Worm (Caenorhabditis elegans) whole organism, dauer: ENCODE measurements around the gene pigm-1.

Source experiments
- unc-62 ChIP-seq: sonication (generic microtip); optimal IDR thresholded peaks from 2 replicates; lab custom pipeline; 2017; ENCODE audit warnings: missing biosample characterization, missing genetic modification reagents, missing genetic modification characterization

Gene pigm-1

ce11 chrII:11386950-11387349, 38.7 kb downstream of the pigm-1 start:
- no peak for TF ChIP-seq unc-62 (GFP tag; lab: Kevin White, UChicago)

DNA sequence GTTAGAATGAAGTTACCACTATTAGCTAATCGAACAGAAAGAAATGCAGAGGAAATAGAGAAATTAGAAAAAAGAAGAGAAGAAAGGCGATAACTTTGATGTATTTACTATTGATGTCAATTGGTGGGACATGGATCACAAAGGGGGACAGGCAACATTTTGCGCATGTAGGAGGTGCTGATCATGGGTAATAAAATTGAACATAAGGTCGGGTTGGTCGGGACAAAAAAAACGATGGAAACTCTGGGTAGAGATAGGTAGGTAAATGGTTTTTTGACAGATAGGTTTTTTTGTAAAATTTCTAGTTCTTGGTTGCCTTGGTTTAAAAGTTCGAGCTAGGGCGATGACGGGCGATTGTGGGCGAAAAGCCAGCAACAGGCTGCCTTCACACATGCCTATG, 42.6 kb downstream of the pigm-1 start, which contains the start of gene shn-1:
shn-1 (minus strand) TSS at position 101 of the 400 bp plus-strand sequence.
- no peak for TF ChIP-seq unc-62 (GFP tag; lab: Kevin White, UChicago)

DNA sequence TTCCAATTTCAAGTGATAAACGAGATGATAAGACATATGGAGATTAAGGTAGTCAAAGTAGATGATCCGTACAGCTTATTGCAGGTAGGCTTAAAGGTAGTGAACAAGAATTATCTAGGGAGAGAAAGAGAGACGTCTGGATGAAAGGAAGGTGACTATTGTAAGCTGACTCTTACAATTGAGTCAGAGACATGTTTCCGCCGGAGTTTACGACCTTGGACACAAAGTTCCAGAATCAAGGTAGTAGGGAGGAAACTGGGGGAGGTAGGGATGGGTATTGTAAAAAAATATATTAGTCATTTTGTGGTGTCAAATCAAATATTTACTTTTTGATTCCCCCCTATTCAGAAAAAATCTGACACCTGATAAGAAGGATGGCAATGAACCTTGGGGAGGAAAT, 44.1 kb downstream of the pigm-1 start:
- no peak for TF ChIP-seq unc-62 (GFP tag; lab: Kevin White, UChicago)

DNA sequence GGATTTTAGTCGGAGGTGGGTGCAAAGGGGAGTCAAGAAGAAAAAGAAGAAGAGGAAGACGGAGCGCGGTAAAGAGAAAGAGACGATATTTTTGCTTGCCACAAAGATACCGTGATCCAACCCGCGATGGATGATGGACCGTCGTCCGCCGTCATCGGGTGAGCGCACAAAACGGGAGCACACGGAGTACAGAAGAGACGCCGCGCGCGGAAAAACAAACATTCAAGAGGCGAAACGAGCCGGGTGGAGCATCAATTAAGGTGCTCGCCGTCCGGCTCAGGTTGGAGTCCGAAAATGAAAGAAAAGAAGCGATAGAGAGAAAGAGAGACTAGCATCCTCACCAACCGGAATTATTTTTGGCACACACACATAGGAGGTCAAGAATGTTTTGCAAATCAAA, 45.5 kb downstream of the pigm-1 start:
- TF ChIP-seq unc-62 (GFP tag; lab: Kevin White, UChicago) = no peak

ce11 chrII:11396217-11396616, 48.0 kb downstream of the pigm-1 start:
- TF ChIP-seq unc-62 (GFP tag; lab: Kevin White, UChicago) = no peak

- TF ChIP-seq unc-62 (GFP tag; lab: Kevin White, UChicago) = no peak
These were observed 50.5 kb downstream of the pigm-1 start for ce11 chrII:11398787-11399186.
